Worm (Caenorhabditis elegans): Measurements from ENCODE around the gene F38B2.2.

The F38B2.2 gene

ce11 chrX:11279276-11279675 is at the start of gene F38B2.2:
F38B2.2 (minus strand) TSS chrX:11279376.
- no peak for TF ChIP-seq unc-62 (GFP tag; optimal IDR thresholded peaks at IDR 0.05)

- TF ChIP-seq unc-62 (GFP tag; optimal IDR thresholded peaks at IDR 0.05), result no peak
These were observed 49.5 kb upstream of the F38B2.2 start for ce11 chrX:11328710-11329109.

DNA sequence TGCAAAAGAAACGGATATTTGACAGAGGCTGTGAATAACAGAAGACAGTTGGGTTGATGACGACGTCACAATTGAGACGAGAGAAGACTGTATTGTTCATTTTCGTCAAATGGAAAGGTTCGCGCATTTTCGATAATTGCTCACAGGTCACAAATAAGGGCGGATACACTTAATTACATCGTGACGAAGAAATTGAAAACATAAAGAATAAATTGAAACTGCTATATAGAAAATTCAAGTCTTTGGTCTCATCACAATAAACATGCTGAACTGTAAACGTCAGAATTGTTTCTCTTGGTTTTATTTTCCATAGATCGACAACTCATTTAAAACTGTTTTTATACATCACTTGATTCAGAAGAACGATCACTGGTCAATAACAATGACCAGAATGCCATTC is 47.7 kb upstream of the F38B2.2 start, which contains the start of gene ZK455.5:
Gene ZK455.5 (minus strand): TSS at position 101 of the 400 bp plus-strand sequence.
- TF ChIP-seq unc-62 (GFP tag; optimal IDR thresholded peaks at IDR 0.05), result no peak

- TF ChIP-seq unc-62 (GFP tag; optimal IDR thresholded peaks at IDR 0.05), result no peak
These were observed 45.1 kb upstream of the F38B2.2 start, which contains the start of gene asm-2 for ce11 chrX:11324240-11324639. asm-2 (minus strand) TSS chrX:11324251.

DNA sequence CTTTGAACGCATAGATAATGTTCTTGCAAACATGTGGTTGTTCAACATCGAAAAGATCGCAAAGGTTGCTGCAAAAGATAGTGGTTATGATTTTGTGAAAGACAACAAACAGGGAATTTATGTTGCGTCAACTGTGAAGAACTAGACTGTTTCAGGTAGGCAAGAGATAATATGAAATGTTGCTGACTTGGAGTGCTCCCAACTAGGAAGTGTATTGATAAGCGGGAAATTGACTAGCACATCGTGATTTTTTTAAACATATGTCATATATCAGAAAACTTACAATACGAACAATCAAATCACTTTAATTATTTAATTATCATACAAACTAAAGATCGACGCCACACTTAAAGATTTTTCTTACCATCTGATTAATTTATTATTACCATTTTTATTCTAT is 44.0 kb upstream of the F38B2.2 start:
- TF ChIP-seq unc-62 (GFP tag; optimal IDR thresholded peaks at IDR 0.05), result no peak

- TF ChIP-seq unc-62 (GFP tag; optimal IDR thresholded peaks at IDR 0.05), result no peak
These were observed 38.8 kb upstream of the F38B2.2 start, which contains the start of gene hizr-1 for ce11 chrX:11317939-11318338. hizr-1 (plus strand) TSS chrX:11318278.

DNA sequence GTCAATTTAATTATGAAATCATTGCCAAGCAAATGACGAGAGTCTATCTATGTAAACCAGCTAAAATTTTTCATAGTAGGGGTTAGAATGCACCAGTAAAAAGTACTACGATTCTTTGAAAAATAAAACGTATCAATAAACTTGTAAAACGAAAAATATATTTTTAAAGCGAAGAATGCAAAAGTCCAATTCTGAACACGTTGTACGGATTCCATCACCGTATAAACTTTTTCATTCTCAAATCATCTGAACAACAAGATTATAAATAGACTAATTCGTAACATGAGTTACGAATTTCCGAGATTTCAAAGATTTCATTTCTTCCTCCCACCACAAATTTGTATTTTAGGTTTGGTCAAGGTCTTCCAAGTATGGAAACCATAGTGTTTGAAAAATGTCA is 37.6 kb upstream of the F38B2.2 start, which contains the start of gene nlp-57:
Gene nlp-57 (plus strand): TSS at position 301 of the 400 bp plus-strand sequence.
- no peak for TF ChIP-seq unc-62 (GFP tag; optimal IDR thresholded peaks at IDR 0.05)

ce11 chrX:11315392-11315791 is 36.2 kb upstream of the F38B2.2 start, which contains the start of gene F08G12.11:
F08G12.11 (minus strand) TSS chrX:11315572.
- no peak for TF ChIP-seq unc-62 (GFP tag; optimal IDR thresholded peaks at IDR 0.05)

ce11 chrX:11310285-11310838 is 31.2 kb upstream of the F38B2.2 start, which contains the start of gene F08G12.5:
F08G12.5 (minus strand) TSS chrX:11310285.
- TF ChIP-seq unc-62 (GFP tag; optimal IDR thresholded peaks at IDR 0.05), result no peak

DNA sequence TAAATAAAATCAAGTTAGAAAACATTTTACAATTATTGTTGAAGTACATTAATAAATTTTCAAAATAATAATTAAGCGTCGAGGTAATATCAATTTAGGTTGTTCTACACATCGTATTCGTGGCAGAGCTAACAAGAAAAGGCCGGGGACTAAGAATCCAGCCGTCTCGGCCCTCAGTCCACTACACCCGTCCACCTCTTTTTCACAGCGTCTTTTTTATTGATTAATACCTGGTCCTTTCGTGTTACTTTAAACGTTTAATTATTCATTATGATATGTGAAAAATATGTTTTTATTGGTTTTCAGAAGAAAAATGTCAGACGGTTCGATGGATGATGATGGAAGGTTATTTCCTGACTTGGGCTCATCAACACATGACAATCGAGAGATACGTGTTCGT is 27.9 kb upstream of the F38B2.2 start, which contains the start of gene vhl-1:
Gene vhl-1 (plus strand): TSS at position 301 of the 400 bp plus-strand sequence.
- TF ChIP-seq unc-62 (GFP tag; optimal IDR thresholded peaks at IDR 0.05), result no peak

DNA sequence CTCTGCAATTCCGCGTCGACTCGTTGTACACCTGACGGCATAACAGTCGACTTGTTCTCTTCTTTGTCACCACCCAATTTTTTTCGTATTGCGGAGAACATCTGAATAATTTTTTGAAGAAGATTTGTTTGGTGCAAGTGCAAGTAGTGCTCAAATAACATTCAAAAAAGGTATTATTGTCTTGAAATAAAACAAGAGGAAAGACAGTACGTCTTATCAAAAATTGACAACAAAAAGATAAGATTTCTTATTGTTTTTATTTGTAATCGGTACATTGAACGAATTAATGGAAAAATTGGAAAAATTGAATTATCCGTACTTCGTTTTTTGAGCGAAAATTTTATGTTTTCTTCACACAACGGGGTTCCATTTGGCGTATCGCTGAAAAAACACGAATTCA is 26.6 kb upstream of the F38B2.2 start, which contains the start of gene F08G12.1:
Gene F08G12.1 (minus strand): TSS at position 101 of the 400 bp plus-strand sequence.
- TF ChIP-seq unc-62 (GFP tag; optimal IDR thresholded peaks at IDR 0.05), result no peak

- no peak for TF ChIP-seq unc-62 (GFP tag; optimal IDR thresholded peaks at IDR 0.05)
These were observed 20.6 kb upstream of the F38B2.2 start, which contains the start of the genes snrp-40.1 and F08G12.3 for ce11 chrX:11299642-11300307. snrp-40.1 (minus strand) TSS chrX:11299784. F08G12.3 (plus strand) TSS chrX:11300257.

DNA sequence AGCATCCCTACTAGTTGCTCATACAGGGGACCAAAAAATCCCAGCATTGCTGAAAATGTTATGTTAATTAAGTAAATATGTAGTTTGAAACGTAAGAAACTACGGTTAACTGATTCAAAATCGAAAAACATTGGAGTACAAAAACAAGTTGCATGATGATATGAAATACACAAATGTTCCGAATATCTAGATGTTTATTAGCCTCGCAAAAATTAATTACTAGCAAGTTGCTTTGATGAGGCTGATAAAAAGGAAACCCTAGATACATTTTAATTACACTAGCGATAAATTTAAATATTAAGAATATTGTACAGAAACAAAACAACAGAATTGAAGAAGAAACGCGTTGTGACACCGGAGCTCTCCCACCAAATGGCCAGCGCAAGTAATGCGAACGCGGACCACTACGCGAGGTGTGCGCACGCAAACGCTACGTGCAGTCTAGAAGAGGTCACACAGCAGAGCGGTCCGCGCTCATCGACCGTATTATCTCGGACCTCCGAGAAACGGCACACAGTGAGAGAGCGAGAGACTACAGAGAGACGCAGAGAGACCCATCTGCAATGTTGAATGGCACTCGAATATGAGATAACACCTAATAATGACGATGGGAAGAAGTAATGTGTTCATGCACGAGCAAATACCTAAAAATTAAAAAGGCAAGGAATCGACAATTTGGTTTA is 17.6 kb upstream of the F38B2.2 start, which contains the start of gene inx-2:
Gene inx-2 (minus strand): TSS at position 51 of the 683 bp plus-strand sequence.
- no peak for TF ChIP-seq unc-62 (GFP tag; optimal IDR thresholded peaks at IDR 0.05)

DNA sequence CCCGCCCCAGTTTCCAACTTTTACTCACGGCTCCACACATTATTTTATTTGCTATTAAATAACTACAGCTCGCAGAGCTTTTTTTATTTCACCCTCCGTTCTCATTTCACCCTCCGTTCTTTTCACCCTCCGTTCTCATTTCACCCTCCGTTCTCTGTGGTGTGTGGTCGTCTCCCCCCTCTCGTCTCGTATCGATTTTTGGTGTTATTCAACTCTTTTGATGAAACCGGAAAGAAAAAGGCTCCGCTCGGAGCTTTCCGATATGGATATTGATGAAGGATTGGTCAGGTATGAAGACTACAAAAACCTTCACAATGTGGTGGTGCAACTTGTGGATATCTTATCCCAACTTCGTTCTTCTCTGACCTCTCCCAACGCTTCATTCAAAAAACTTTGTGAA is 11.4 kb upstream of the F38B2.2 start:
- no peak for TF ChIP-seq unc-62 (GFP tag; optimal IDR thresholded peaks at IDR 0.05)

ce11 chrX:11289925-11290324 is 10.7 kb upstream of the F38B2.2 start:
- TF ChIP-seq unc-62 (GFP tag; optimal IDR thresholded peaks at IDR 0.05), result no peak

DNA sequence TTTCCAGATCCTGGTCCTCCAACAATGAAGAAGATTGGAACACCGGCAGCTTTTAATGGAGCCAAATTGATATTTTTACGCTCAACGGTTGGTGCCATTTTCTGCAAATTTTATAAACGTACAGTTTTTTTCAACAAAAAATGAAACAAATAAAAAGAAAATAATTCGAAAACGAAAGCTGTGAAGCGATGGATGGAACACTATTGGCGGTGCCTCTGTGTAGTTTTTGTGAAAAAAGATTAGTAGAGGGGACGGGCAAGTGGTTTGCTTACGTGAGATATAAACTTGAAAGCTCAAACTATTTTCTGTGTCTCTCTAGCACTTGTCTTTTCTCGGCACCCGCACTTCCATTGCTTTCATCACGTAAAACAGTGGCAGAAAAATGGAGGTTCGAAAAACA is 8.4 kb upstream of the F38B2.2 start, which contains the start of gene F38B2.4:
Gene F38B2.4 (minus strand): TSS at position 101 of the 400 bp plus-strand sequence.
- TF ChIP-seq unc-62 (GFP tag; optimal IDR thresholded peaks at IDR 0.05), result no peak

All from whole organism, dauer.